Fruit fly (Drosophila melanogaster) Kc167 (cell line): ENCODE results near the gene Ire1.

Experiments
- Myc ChIP-seq: fragments of >200 bp; optimal IDR thresholded peaks from 2 replicates; lab custom pipeline; 2017; ENCODE audit warnings: missing external identifiers
- Sin3A ChIP-seq: fragments of >200 bp; optimal IDR thresholded peaks from 2 replicates; lab custom pipeline; 2018; ENCODE audit warnings: missing external identifiers
- h ChIP-seq: fragments of >200 bp; optimal IDR thresholded peaks from 3 replicates; lab custom pipeline; 2018; ENCODE audit warnings: missing external identifiers
- insv ChIP-seq: fragments of >200 bp; optimal IDR thresholded peaks from 3 replicates; lab custom pipeline; 2018; ENCODE audit warnings: missing external identifiers
- psq ChIP-seq: fragments of >200 bp; optimal IDR thresholded peaks from 2 replicates; lab custom pipeline; 2017; ENCODE audit warnings: missing external identifiers
- ttk ChIP-seq: sonication (Bioruptor generic); optimal IDR thresholded peaks from 2 replicates; lab custom pipeline; 2017; ENCODE audit warnings: missing external identifiers

Ire1 gene

dm6 chr3R:19859370-19860033, 1.6 kb downstream of the Ire1 start:
- no peak for TF ChIP-seq Sin3A (lab: Kevin White, UChicago)
- no peak for TF ChIP-seq psq
- no peak for TF ChIP-seq ttk
- TF ChIP-seq insv (lab: Kevin White, UChicago): no peak
- no peak for TF ChIP-seq h (lab: Kevin White, UChicago)
- TF ChIP-seq Myc: no peak

- no peak for TF ChIP-seq Myc
- TF ChIP-seq h (lab: Kevin White, UChicago): no peak
- TF ChIP-seq ttk: no peak
- no peak for TF ChIP-seq psq
- TF ChIP-seq insv (lab: Kevin White, UChicago): no peak
Measured at dm6 chr3R:19858944-19859343, 2.1 kb downstream of the Ire1 start.

dm6 chr3R:19858017-19858659, 3.0 kb downstream of the Ire1 start:
- TF ChIP-seq Sin3A (lab: Kevin White, UChicago) (no peak), insv (lab: Kevin White, UChicago) (no peak), ttk (no peak)

DNA sequence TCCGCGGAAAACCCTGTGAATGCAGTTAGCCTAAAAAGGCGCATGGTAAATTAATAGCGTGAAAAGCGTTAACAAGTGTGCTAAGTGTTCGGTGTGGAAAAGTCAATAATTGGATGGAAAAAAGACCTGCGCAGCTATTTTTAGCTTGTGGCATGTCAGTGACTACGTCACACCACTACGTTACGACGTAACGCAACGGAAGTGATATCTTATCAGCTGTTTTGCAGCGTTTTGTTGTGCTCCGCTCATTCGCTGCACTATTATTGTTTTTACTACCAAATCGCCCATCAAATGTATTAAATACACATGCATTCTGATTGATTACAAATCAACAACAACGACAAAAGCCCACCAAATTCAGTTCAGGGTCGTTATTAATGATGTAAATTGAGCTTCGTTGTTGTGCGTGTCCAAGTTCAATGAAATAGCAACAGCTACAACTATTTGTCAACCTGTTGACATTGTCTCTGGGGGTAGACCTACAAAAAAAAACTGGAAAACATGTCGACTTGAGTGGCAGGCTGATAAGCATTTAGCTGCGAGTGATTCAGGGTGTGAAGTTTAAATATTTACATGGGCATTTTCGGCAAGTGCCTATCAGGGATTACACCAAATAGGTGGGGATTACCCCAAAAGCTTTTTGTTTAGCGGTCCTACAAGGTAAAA, 13.4 kb downstream of the Ire1 start:
- TF ChIP-seq psq: peak; percentile 57
- no peak for TF ChIP-seq insv (lab: Kevin White, UChicago)

DNA sequence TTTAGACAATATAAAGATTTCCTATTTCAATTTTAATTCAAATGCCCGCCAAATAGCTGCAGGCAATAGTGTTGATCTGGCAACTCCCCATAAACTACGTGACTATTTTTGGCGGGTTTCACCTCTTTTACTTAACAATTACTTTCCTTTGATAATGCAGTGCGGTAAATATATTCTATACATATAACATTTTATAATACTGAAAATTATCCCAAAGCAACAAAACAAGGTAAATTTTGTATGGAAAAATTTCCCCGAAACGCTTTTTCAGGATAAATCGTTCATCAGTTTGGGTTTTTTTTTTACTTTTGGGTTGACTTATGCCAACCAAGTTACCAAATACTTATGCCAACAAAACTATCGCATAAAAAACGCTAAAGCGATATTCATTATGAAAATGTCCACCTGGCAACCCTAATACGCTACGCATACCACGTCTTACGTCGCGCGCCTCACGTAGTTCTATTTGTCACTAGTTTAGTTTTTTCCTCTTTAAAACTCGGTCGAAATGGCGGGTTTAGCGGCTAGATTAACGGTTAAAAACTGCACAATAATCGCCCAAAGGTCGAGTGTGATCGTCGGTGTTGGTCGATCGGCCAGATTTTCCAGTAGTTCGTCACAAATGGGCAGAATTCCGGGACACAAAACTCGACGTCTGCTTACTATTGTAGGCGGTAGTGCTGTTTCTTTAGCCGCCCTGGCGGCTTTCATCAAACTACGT, 14.1 kb downstream of the Ire1 start, which contains the start of gene MICU3:
MICU3 (plus strand) TSS at position 442 of the 721 bp plus-strand sequence.
- no peak for TF ChIP-seq insv (lab: Kevin White, UChicago)
- no peak for TF ChIP-seq psq

dm6 chr3R:19843888-19844287, 17.2 kb downstream of the Ire1 start:
- TF ChIP-seq Sin3A (lab: Kevin White, UChicago) (no peak), Myc (no peak), psq (no peak), insv (lab: Kevin White, UChicago) (no peak)

- TF ChIP-seq Myc: no peak
- no peak for TF ChIP-seq ttk
- TF ChIP-seq h (lab: Kevin White, UChicago): no peak
- TF ChIP-seq psq: no peak
- TF ChIP-seq Sin3A (lab: Kevin White, UChicago): no peak
- TF ChIP-seq insv (lab: Kevin White, UChicago): no peak
Measured at dm6 chr3R:19840545-19840944, 20.5 kb downstream of the Ire1 start, which contains the start of gene CG31459. TSS of gene CG31459 (plus strand) at chr3R:19840845.

- TF ChIP-seq insv (lab: Kevin White, UChicago) (no peak), Sin3A (lab: Kevin White, UChicago) (no peak), h (lab: Kevin White, UChicago) (no peak), psq (no peak), ttk (no peak), Myc (no peak)
Measured at dm6 chr3R:19838925-19839601, 22.0 kb downstream of the Ire1 start.

- TF ChIP-seq psq (no peak), ttk (no peak), h (lab: Kevin White, UChicago) (no peak), insv (lab: Kevin White, UChicago) (no peak), Myc (no peak), Sin3A (lab: Kevin White, UChicago) (no peak)
Measured at dm6 chr3R:19836687-19837086, 24.4 kb downstream of the Ire1 start, which contains the start of gene bnl. TSS of gene bnl (minus strand) at chr3R:19836817.

DNA sequence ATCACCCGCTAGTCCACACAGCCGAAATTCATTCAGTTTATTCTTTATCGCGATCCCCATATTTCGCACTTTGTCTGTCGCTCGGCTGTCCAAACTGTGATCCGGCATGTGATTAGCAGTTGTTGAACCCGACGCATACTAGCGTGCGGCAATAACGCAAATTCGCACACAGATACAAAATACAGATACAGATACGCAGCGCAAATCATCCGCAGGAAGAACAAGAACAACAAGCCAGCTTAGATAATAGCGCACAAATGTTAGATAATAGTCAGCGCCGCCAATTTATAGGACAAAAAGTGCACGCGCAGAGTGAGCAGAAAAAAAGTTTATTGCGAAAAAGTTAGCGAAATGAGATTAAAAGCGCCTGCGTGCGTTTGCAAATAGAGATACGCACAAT, 26.1 kb downstream of the Ire1 start:
- TF ChIP-seq ttk (no peak), Myc (no peak), psq (no peak)

DNA sequence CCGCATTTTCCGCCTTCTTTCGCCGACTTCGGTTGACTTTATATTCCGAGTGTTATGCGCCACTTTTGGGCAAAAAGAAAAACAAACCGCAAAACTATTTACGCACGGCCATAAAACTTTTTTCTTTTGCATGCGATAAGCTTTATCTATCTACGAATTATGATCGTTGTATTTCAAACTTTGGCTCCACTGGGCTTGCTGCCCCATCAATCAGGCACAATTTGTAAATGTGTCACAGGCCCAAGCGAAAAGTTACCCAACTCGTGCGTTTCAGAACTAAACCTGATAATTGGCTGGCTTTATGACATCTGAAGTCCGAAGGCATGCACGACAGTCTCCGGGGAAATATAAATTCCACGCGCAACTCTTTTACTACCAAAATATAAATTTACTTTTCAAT, 27.1 kb downstream of the Ire1 start:
- TF ChIP-seq insv (lab: Kevin White, UChicago): no peak
- TF ChIP-seq ttk: no peak
- TF ChIP-seq psq: no peak
- no peak for TF ChIP-seq Sin3A (lab: Kevin White, UChicago)
- TF ChIP-seq Myc: no peak
- TF ChIP-seq h (lab: Kevin White, UChicago): no peak

DNA sequence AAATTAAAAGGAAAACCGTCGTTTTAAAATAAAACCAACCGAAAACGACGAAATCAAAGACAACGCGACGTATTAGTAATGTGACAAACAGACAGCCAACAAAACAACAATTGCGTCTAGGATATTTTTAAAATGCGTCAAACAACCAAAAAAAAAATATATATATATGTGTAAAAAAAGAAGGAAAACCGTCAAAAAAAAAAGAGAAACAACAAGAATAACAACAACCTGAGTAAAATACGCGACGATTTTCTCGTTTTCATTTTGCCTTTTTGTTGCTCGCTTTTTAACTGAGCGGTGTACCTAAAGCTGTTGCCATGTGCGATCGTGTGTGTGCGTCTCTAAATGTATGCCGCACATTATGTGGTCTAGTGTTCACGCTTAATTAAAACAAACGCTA, 27.5 kb downstream of the Ire1 start:
- TF ChIP-seq Sin3A (lab: Kevin White, UChicago) (no peak), psq (no peak), ttk (no peak), insv (lab: Kevin White, UChicago) (no peak), h (lab: Kevin White, UChicago) (no peak), Myc (no peak)
